Worm (Caenorhabditis elegans): ENCODE results near the gene txt-8.

DNA sequence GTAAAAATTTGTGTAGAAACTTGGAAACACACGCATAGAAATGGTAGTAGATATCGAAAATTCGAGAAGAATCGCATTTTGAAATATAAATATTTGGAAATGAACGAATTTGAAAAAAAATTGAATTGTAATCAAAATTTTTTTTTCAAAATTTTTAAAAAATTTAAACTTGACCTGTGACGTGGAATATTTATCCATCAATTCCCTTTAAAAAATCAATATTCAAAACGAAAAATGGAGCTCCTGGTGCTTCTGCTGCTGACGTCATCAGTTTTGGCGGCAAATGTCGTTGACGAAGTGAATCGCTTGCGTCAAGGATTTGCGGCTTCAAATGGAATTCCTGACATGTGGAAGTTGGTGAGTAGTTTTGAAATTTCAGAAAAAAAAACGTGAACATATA is 25.1 kb upstream of the txt-8 start, which contains the start of the genes Y51A2B.4 and Y51A2B.5:
- TF ChIP-seq mdl-1 (tag; optimal IDR thresholded peaks at IDR 0.05) (no peak), lin-13 (GFP tag; optimal IDR thresholded peaks at IDR 0.05) (no peak), lsy-2 (tag; optimal IDR thresholded peaks at IDR 0.05) (no peak), snpc-4 (tag; optimal IDR thresholded peaks at IDR 0.05) (no peak)
